Fruit fly (Drosophila melanogaster) whole organism, prepupa: ENCODE results near the gene CG10226.

Experiments
- Blimp-1 ChIP-seq: fragments of 200-800 bp; sonication (Bioruptor generic); optimal IDR thresholded peaks from 3 replicates; lab custom pipeline; 2017; ENCODE audit warnings: missing biosample characterization, missing genetic modification characterization, mild to moderate bottlenecking, moderate library complexity, missing genetic modification reagents
- CG10631 ChIP-seq: fragments of 200-800 bp; sonication (Bioruptor generic); optimal IDR thresholded peaks from 2 replicates; lab custom pipeline; 2016; ENCODE audit warnings: missing biosample characterization, missing genetic modification characterization
- CG11294 ChIP-seq: fragments of 200-800 bp; sonication (Bioruptor generic); IDR thresholded peaks from 2 replicates; pipeline ENCODE4 v1.3.6; 2022; ENCODE audit warnings: missing biosample characterization, missing genetic modification characterization
- CG11762 ChIP-seq: fragments of 200-800 bp; sonication (Bioruptor generic); optimal IDR thresholded peaks from 3 replicates; lab custom pipeline; 2016; ENCODE audit warnings: missing biosample characterization, missing genetic modification characterization; ENCODE audit not compliant: insufficient read depth
- CG15336 ChIP-seq: fragments of 200-800 bp; sonication (Bioruptor generic); IDR thresholded peaks from 2 replicates; pipeline ENCODE4 v1.3.6; 2022; ENCODE audit warnings: missing biosample characterization, missing genetic modification characterization
- CG1621 ChIP-seq: fragments of 200-800 bp; sonication (Bioruptor generic); optimal IDR thresholded peaks from 3 replicates; lab custom pipeline; 2018; ENCODE audit warnings: missing biosample characterization, mild to moderate bottlenecking, missing genetic modification characterization
- CG16779 ChIP-seq: fragments of 200-800 bp; sonication (Bioruptor generic); optimal IDR thresholded peaks from 3 replicates; lab custom pipeline; 2017; ENCODE audit warnings: missing biosample characterization, mild to moderate bottlenecking, missing genetic modification characterization
- CG3032 ChIP-seq: fragments of 200-800 bp; optimal IDR thresholded peaks from 2 replicates; lab custom pipeline; 2019; ENCODE audit warnings: missing biosample characterization, mild to moderate bottlenecking, missing genetic modification characterization, moderate library complexity
- CG31627 ChIP-seq: fragments of 200-800 bp; sonication (Bioruptor generic); optimal IDR thresholded peaks from 3 replicates; lab custom pipeline; 2016; ENCODE audit warnings: missing biosample characterization, missing genetic modification characterization
- CG32006 ChIP-seq: fragments of 200-800 bp; sonication (Bioruptor generic); optimal IDR thresholded peaks from 3 replicates; lab custom pipeline; 2017; ENCODE audit warnings: missing biosample characterization, mild to moderate bottlenecking, missing genetic modification characterization
- CG34406 ChIP-seq: fragments of 200-800 bp; sonication (Bioruptor generic); optimal IDR thresholded peaks from 3 replicates; lab custom pipeline; 2016; ENCODE audit warnings: missing biosample characterization, missing genetic modification characterization
- CG3919 ChIP-seq: fragments of 200-800 bp; sonication (Bioruptor generic); optimal IDR thresholded peaks from 3 replicates; lab custom pipeline; 2016; ENCODE audit warnings: missing biosample characterization, missing genetic modification characterization
- CG6163 ChIP-seq: fragments of 200-800 bp; sonication (Bioruptor generic); IDR thresholded peaks from 3 replicates; pipeline ENCODE4 v1.3.6; 2022; ENCODE audit warnings: missing biosample characterization, missing genetic modification characterization
- CG6792 ChIP-seq: fragments of 200-800 bp; sonication (Bioruptor generic); optimal IDR thresholded peaks from 3 replicates; lab custom pipeline; 2016; ENCODE audit warnings: missing biosample characterization, missing genetic modification characterization
- CG6854 ChIP-seq: fragments of 200-800 bp; sonication (Bioruptor generic); optimal IDR thresholded peaks from 2 replicates; lab custom pipeline; 2017; ENCODE audit warnings: missing biosample characterization, mild to moderate bottlenecking, missing genetic modification characterization
- CG7368 ChIP-seq: fragments of 200-800 bp; sonication (Bioruptor generic); optimal IDR thresholded peaks from 3 replicates; lab custom pipeline; 2016; ENCODE audit warnings: missing biosample characterization, missing genetic modification characterization
- CG8119 ChIP-seq: fragments of 200-800 bp; sonication (Bioruptor generic); IDR thresholded peaks from 3 replicates; pipeline ENCODE4 v1.3.6; 2022; ENCODE audit warnings: missing biosample characterization, missing genetic modification characterization
- CG8319 ChIP-seq: fragments of 200-800 bp; sonication (Bioruptor generic); optimal IDR thresholded peaks from 3 replicates; lab custom pipeline; 2016; ENCODE audit warnings: missing biosample characterization, missing genetic modification characterization
- CG8632 ChIP-seq: fragments of 200-800 bp; sonication (Bioruptor generic); optimal IDR thresholded peaks from 3 replicates; lab custom pipeline; 2016; ENCODE audit warnings: missing biosample characterization, missing genetic modification characterization
- Ets96B ChIP-seq: fragments of 200-800 bp; optimal IDR thresholded peaks from 2 replicates; lab custom pipeline; 2019; ENCODE audit warnings: missing biosample characterization, mild to moderate bottlenecking, missing genetic modification characterization, moderate library complexity
- Gug ChIP-seq: fragments of 200-800 bp; sonication (Bioruptor generic); IDR thresholded peaks from 2 replicates; pipeline ENCODE4 v1.3.6; 2022; ENCODE audit warnings: missing biosample characterization, missing genetic modification characterization
- Hr38 ChIP-seq: sonication (Bioruptor generic); optimal IDR thresholded peaks from 2 replicates; lab custom pipeline; 2016; ENCODE audit warnings: missing biosample characterization, missing genetic modification characterization
- Hr39 ChIP-seq: fragments of 200-800 bp; sonication (Bioruptor generic); optimal IDR thresholded peaks from 2 replicates; lab custom pipeline; 2016; ENCODE audit warnings: missing biosample characterization, missing genetic modification characterization
- Hr4 ChIP-seq: fragments of 200-800 bp; sonication (Bioruptor generic); optimal IDR thresholded peaks from 3 replicates; lab custom pipeline; 2016; ENCODE audit warnings: missing biosample characterization, missing genetic modification characterization
- Lpt ChIP-seq: fragments of 200-800 bp; sonication (Bioruptor generic); optimal IDR thresholded peaks from 3 replicates; lab custom pipeline; 2016; ENCODE audit warnings: missing biosample characterization, missing genetic modification characterization
- Met ChIP-seq: fragments of 200-800 bp; sonication (Bioruptor generic); optimal IDR thresholded peaks from 3 replicates; lab custom pipeline; 2016; ENCODE audit warnings: missing biosample characterization, missing genetic modification characterization
- OdsH ChIP-seq: fragments of 200-800 bp; sonication (Bioruptor generic); optimal IDR thresholded peaks from 3 replicates; lab custom pipeline; 2016; ENCODE audit warnings: missing biosample characterization, missing genetic modification characterization
- Sox102F ChIP-seq: fragments of 200-800 bp; sonication (Bioruptor generic); optimal IDR thresholded peaks from 2 replicates; lab custom pipeline; 2016; ENCODE audit warnings: missing biosample characterization, mild to moderate bottlenecking, missing genetic modification characterization
- Sox15 ChIP-seq: fragments of 200-800 bp; sonication (Bioruptor generic); optimal IDR thresholded peaks from 3 replicates; lab custom pipeline; 2016; ENCODE audit warnings: missing biosample characterization, missing genetic modification characterization
- achi ChIP-seq: fragments of 200-800 bp; sonication (Bioruptor generic); optimal IDR thresholded peaks from 3 replicates; lab custom pipeline; 2016; ENCODE audit warnings: missing biosample characterization, missing genetic modification characterization
- acj6 ChIP-seq: fragments of 200-800 bp; sonication (Bioruptor generic); optimal IDR thresholded peaks from 3 replicates; lab custom pipeline; 2016; ENCODE audit warnings: missing biosample characterization, missing genetic modification characterization
- dsx ChIP-seq: fragments of 200-800 bp; optimal IDR thresholded peaks from 3 replicates; lab custom pipeline; 2019; ENCODE audit warnings: missing biosample characterization, mild to moderate bottlenecking, missing genetic modification characterization, moderate library complexity; ENCODE audit not compliant: poor library complexity, severe bottlenecking
- eg ChIP-seq: fragments of 200-800 bp; sonication (Bioruptor generic); IDR thresholded peaks from 3 replicates; pipeline ENCODE4 v1.3.6; 2022; ENCODE audit warnings: missing biosample characterization, missing genetic modification characterization
- esn ChIP-seq: fragments of 200-800 bp; sonication (Bioruptor generic); optimal IDR thresholded peaks from 2 replicates; lab custom pipeline; 2016; ENCODE audit warnings: missing biosample characterization, mild to moderate bottlenecking, missing genetic modification characterization, moderate library complexity
- fkh ChIP-seq: fragments of 200-800 bp; sonication (Bioruptor generic); optimal IDR thresholded peaks from 3 replicates; lab custom pipeline; 2017; ENCODE audit warnings: missing biosample characterization, mild to moderate bottlenecking, missing genetic modification characterization, moderate library complexity
- lz ChIP-seq: fragments of 200-800 bp; sonication (Bioruptor generic); optimal IDR thresholded peaks from 3 replicates; lab custom pipeline; 2016; ENCODE audit warnings: missing biosample characterization, missing genetic modification characterization
- net ChIP-seq: fragments of 200-800 bp; sonication (Bioruptor generic); optimal IDR thresholded peaks from 3 replicates; lab custom pipeline; 2016; ENCODE audit warnings: missing biosample characterization, missing genetic modification characterization
- pdm3 ChIP-seq: fragments of 200-800 bp; sonication (Bioruptor generic); optimal IDR thresholded peaks from 3 replicates; lab custom pipeline; 2016; ENCODE audit warnings: missing biosample characterization, missing genetic modification characterization
- salr ChIP-seq, 2 experiments: fragments of 200-800 bp; sonication (Bioruptor generic); optimal IDR thresholded peaks; 3 replicates each; lab custom pipeline; 2016 to 2018; ENCODE audit warnings: missing biosample characterization in 2 of 2, missing genetic modification characterization in 2 of 2, mild to moderate bottlenecking in 1 of 2
- ss ChIP-seq, 2 experiments: fragments of 200-800 bp; sonication (Bioruptor generic); optimal IDR thresholded peaks; 2 replicates in 1 of 2; 3 replicates in 1 of 2; lab custom pipeline; 2017 to 2018; ENCODE audit warnings: mild to moderate bottlenecking in 2 of 2, missing biosample characterization in 2 of 2, missing genetic modification characterization in 2 of 2, moderate library complexity in 1 of 2
- svp ChIP-seq: fragments of 200-800 bp; sonication (Bioruptor generic); peaks from one replicate; lab custom pipeline; 2016; ENCODE audit warnings: missing biosample characterization, missing genetic modification characterization
- topi ChIP-seq: fragments of 200-800 bp; sonication (Bioruptor generic); optimal IDR thresholded peaks from 3 replicates; lab custom pipeline; 2016; ENCODE audit warnings: missing biosample characterization, missing genetic modification characterization
- vri ChIP-seq: fragments of 200-800 bp; sonication (Bioruptor generic); optimal IDR thresholded peaks from 3 replicates; lab custom pipeline; 2016; ENCODE audit warnings: missing biosample characterization, mild to moderate bottlenecking, missing genetic modification characterization

The CG10226 gene

DNA sequence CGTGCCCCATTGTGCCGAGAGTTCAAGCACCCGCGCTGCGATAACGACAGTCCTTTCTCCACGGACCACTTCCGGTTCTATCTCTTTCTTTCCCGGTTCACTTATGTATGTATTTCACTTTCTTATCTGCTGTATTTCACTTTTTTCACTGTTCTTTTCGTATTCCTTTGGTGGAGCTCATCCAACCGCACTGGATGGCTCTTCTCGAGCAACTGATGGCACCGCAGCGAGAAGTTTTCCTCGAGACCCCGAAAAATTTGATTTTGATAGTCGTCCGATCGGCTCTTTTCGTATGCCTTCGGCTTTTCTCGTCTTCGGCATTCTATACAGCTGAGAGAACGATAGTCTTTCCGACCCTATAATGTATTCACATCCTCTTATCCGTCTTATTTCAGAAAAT, 22.1 kb downstream of the CG10226 start, which contains the start of gene LanA:
Gene LanA (minus strand): TSS at position 217 of the 400 bp plus-strand sequence.
- peak; percentile 67 for TF ChIP-seq Blimp-1 (GFP tag; lab: Kevin White, UChicago)
- peak; percentile 7 for TF ChIP-seq achi (GFP tag; lab: Kevin White, UChicago)
- no peak; the same call in 1 of the 2 replicates for TF ChIP-seq CG15336 (GFP tag; lab: Robert Waterston, UW)
- peak; percentile 14; the same call in 1 of the 3 replicates for TF ChIP-seq eg
- TF ChIP-seq vri = peak; percentile 25
- TF ChIP-seq svp (GFP tag; lab: Kevin White, UChicago) = peak; percentile 67
- TF ChIP-seq CG6854 (GFP tag; lab: Kevin White, UChicago) = peak; percentile 37
- TF ChIP-seq CG8319 (GFP tag; lab: Kevin White, UChicago) = no peak
- TF ChIP-seq Sox102F (GFP tag; lab: Kevin White, UChicago) = peak; percentile 35
- peak; percentile 9 for TF ChIP-seq fkh
- TF ChIP-seq topi = no peak
- TF ChIP-seq CG6163 (GFP tag; lab: Robert Waterston, UW) = peak; percentile 52; the same call in 2 of the 3 replicates
- TF ChIP-seq CG3919 (GFP tag; lab: Kevin White, UChicago) = peak; percentile 7
- no peak for TF ChIP-seq CG31627 (GFP tag; lab: Kevin White, UChicago)
- no peak for TF ChIP-seq CG3032
- TF ChIP-seq lz (GFP tag; lab: Kevin White, UChicago) = no peak

DNA sequence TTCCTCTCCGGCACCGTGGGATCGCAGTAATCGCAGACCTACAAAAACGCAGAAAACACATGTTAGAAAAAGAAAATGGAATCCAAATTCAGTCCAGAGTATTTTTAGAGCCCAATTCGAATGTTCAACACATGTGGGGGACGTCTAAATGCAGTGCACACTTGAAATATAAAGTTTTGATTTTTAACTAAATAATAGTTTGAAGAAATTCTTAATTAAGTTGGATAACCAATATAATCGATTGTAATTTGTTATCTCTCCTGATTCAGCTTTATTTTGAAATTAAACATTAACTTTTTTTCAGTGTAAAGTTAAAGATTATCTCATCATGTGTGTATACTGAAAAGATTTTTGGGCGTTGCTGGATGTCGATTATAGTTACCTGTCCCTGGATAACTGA, 22.7 kb downstream of the CG10226 start:
- TF ChIP-seq CG16779 (tag; lab: Kevin White, UChicago) = no peak
- TF ChIP-seq Hr4 (GFP tag; lab: Kevin White, UChicago) = no peak
- TF ChIP-seq CG1621 = no peak
- TF ChIP-seq Lpt (GFP tag; lab: Kevin White, UChicago) = no peak
- peak; percentile 69 for TF ChIP-seq esn (GFP tag; lab: Kevin White, UChicago)
- peak; percentile 55 for TF ChIP-seq CG10631 (GFP tag; lab: Kevin White, UChicago)
- peak; percentile 65 for TF ChIP-seq svp (GFP tag; lab: Kevin White, UChicago)
- 0 out of 3 replicates have a peak, but pooled peaks have one; percentile 35 for TF ChIP-seq CG6163 (GFP tag; lab: Robert Waterston, UW)
- peak; percentile 35 for TF ChIP-seq CG31627 (GFP tag; lab: Kevin White, UChicago)
- no peak for TF ChIP-seq CG7368 (GFP tag; lab: Kevin White, UChicago)
- peak; percentile 53 for TF ChIP-seq Sox102F (GFP tag; lab: Kevin White, UChicago)
- peak; percentile 26; the same call in 1 of the 2 replicates for TF ChIP-seq Gug
- peak; percentile 42 for TF ChIP-seq acj6
- TF ChIP-seq CG6792 (GFP tag; lab: Kevin White, UChicago) = peak; percentile 37
- TF ChIP-seq CG6854 (GFP tag; lab: Kevin White, UChicago) = no peak
- no peak for TF ChIP-seq Sox15 (GFP tag; lab: Kevin White, UChicago)
- TF ChIP-seq CG11762 (GFP tag; lab: Kevin White, UChicago) = no peak
- TF ChIP-seq CG8119 (GFP tag; lab: Robert Waterston, UW) = peak; percentile 47; the same call in 2 of the 3 replicates
- TF ChIP-seq pdm3 = no peak
- peak; percentile 50 for TF ChIP-seq CG32006 (GFP tag; lab: Kevin White, UChicago)
- TF ChIP-seq Met (GFP tag; lab: Kevin White, UChicago) = peak; percentile 67
- peak; percentile 29; the same call in 1 of the 2 replicates for TF ChIP-seq CG15336 (GFP tag; lab: Robert Waterston, UW)
- no peak for TF ChIP-seq Ets96B (tag; lab: Kevin White, UChicago)
- no peak for TF ChIP-seq CG11294 (GFP tag; lab: Robert Waterston, UW)
- TF ChIP-seq dsx = no peak
- no peak for TF ChIP-seq Hr38 (GFP tag; lab: Kevin White, UChicago)
- TF ChIP-seq topi = no peak
- TF ChIP-seq Hr39 (GFP tag; lab: Kevin White, UChicago) = peak; percentile 52
- peak; percentile 29 for TF ChIP-seq vri
- no peak for TF ChIP-seq salr (GFP tag; optimal IDR thresholded peaks at IDR 0.05; lab: Kevin White, UChicago)
- TF ChIP-seq OdsH (GFP tag; lab: Kevin White, UChicago) = no peak
- no peak for TF ChIP-seq net (GFP tag; lab: Kevin White, UChicago)
- TF ChIP-seq fkh = no peak
- peak; percentile 21 for TF ChIP-seq achi (GFP tag; lab: Kevin White, UChicago)
- TF ChIP-seq CG3919 (GFP tag; lab: Kevin White, UChicago) = no peak
- no peak for TF ChIP-seq ss (GFP tag; optimal IDR thresholded peaks at IDR 0.05; lab: Kevin White, UChicago)
- TF ChIP-seq CG8632 = peak; percentile 30
- peak; percentile 52; the same call in 2 of the 3 replicates for TF ChIP-seq eg
- peak; percentile 4 for TF ChIP-seq CG34406 (GFP tag; lab: Kevin White, UChicago)
- TF ChIP-seq, all 60 proteins: peak for 19
